Worm (Caenorhabditis elegans): Measurements from ENCODE around the gene str-88.

ce11 chrV:15350615-15351014 is 33.0 kb downstream of the str-88 start, which contains the start of gene clec-231:
- TF ChIP-seq nhr-28 (tag; optimal IDR thresholded peaks at IDR 0.05) (no peak), zip-8 (tag; optimal IDR thresholded peaks at IDR 0.05) (no peak), nhr-237 (tag; optimal IDR thresholded peaks at IDR 0.05) (no peak), mls-2 (tag; optimal IDR thresholded peaks at IDR 0.05) (no peak), ces-1 (GFP tag; optimal IDR thresholded peaks at IDR 0.05) (no peak), snpc-4 (tag; optimal IDR thresholded peaks at IDR 0.05) (no peak), elt-3 (tag; optimal IDR thresholded peaks at IDR 0.05) (no peak), ztf-11 (tag; optimal IDR thresholded peaks at IDR 0.05) (no peak), unc-62 (GFP tag; optimal IDR thresholded peaks at IDR 0.05) (no peak), ceh-43 (GFP tag; optimal IDR thresholded peaks at IDR 0.05) (no peak), drap-1 (GFP tag; optimal IDR thresholded peaks at IDR 0.05) (no peak)

Measured in whole organism, mixed stage, embryonic.